Worm (Caenorhabditis elegans) whole organism, L4 larva: ENCODE measurements around the gene C33D3.3.

ENCODE experiments used
- aha-1 ChIP-seq: fragments of 150-350 bp; peaks from one replicate; lab custom pipeline; 2014; ENCODE audit warnings: missing biosample characterization, missing genetic modification characterization
- ceh-82 ChIP-seq: sonication (generic microtip); optimal IDR thresholded peaks from 2 replicates; lab custom pipeline; 2017; ENCODE audit warnings: missing biosample characterization, missing genetic modification characterization
- ctbp-1 ChIP-seq: fragments of 200-800 bp; sonication (Bioruptor generic); IDR thresholded peaks from 2 replicates; pipeline ENCODE4 v1.3.6; 2022; ENCODE audit warnings: missing genetic modification reagents, missing genetic modification characterization, missing compliant biosample characterization
- dpl-1 ChIP-seq: fragments of 150-350 bp; optimal IDR thresholded peaks from 2 replicates; lab custom pipeline; 2014; ENCODE audit warnings: missing biosample characterization, missing genetic modification reagents, missing genetic modification characterization
- egl-27 ChIP-seq: sonication (generic microtip); optimal IDR thresholded peaks from 3 replicates; lab custom pipeline; 2017; ENCODE audit warnings: missing biosample characterization, missing genetic modification reagents, missing genetic modification characterization
- hlh-11 ChIP-seq: fragments of 200-800 bp; sonication (Bioruptor generic); optimal IDR thresholded peaks from 2 replicates; lab custom pipeline; 2018; ENCODE audit warnings: mild to moderate bottlenecking, missing genetic modification characterization, missing compliant biosample characterization
- lin-1 ChIP-seq: fragments of 200-800 bp; sonication (Bioruptor generic); IDR thresholded peaks from 2 replicates; pipeline ENCODE4 v1.3.6; 2022; ENCODE audit warnings: missing genetic modification reagents, missing genetic modification characterization, missing compliant biosample characterization
- madf-5 ChIP-seq, 2 experiments: fragments of 200-800 bp; sonication (Bioruptor generic); IDR thresholded peaks; 2 replicates each; pipeline ENCODE4 v1.3.6; 2022; ENCODE audit warnings: missing compliant biosample characterization in 2 of 2, missing genetic modification characterization in 2 of 2
- nhr-25 ChIP-seq: sonication (generic microtip); optimal IDR thresholded peaks from 2 replicates; lab custom pipeline; 2017; ENCODE audit warnings: missing genetic modification characterization, mild to moderate bottlenecking, missing compliant biosample characterization, antibody characterized with exemption, moderate library complexity, borderline replicate concordance; ENCODE audit not compliant: insufficient read depth
- nhr-28 ChIP-seq: fragments of 150-350 bp; optimal IDR thresholded peaks from 2 replicates; lab custom pipeline; 2014; ENCODE audit warnings: missing biosample characterization, missing genetic modification characterization
- nhr-42 ChIP-seq: fragments of 200-800 bp; sonication (Bioruptor generic); IDR thresholded peaks from 2 replicates; pipeline ENCODE4 v1.3.6; 2022; ENCODE audit warnings: missing genetic modification characterization, missing compliant biosample characterization
- zip-2 ChIP-seq: fragments of 150-350 bp; optimal IDR thresholded peaks from 2 replicates; lab custom pipeline; 2014; ENCODE audit warnings: missing biosample characterization, missing genetic modification characterization

DNA sequence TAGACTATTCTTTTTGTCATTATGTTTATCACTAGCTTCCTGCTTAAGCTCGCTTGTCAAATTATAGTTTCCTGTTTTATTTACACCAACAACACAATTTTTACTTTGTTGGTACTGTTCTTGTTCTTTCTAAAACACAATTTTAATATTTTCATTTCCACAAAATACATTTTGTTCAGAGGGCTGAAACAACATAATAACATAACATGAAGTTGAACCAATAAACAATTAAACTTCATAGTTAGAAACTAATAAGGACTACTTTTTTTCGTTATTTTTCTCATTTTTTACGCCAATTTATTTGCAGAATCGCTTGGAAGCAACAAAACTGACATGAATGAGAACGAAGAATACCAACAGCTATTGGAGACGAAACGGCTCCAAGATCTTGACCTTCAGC lies 41.3 kb upstream of the C33D3.3 start, which contains the start of gene C39B10.3:
- TF ChIP-seq hlh-11 = no peak
- TF ChIP-seq dpl-1 (GFP tag; lab: Kevin White, UChicago) = no peak
- TF ChIP-seq egl-27 (tag; lab: Kevin White, UChicago) = no peak
- TF ChIP-seq nhr-28 (tag; lab: Kevin White, UChicago) = no peak
- TF ChIP-seq ceh-82 (tag; lab: Kevin White, UChicago) = no peak
- no peak for TF ChIP-seq aha-1
- TF ChIP-seq nhr-25 = no peak
- no peak for TF ChIP-seq lin-1
- TF ChIP-seq ctbp-1 (GFP tag; lab: Robert Waterston, UW) = no peak
- TF ChIP-seq zip-2 = no peak
- no peak for TF ChIP-seq nhr-42 (GFP tag; lab: Robert Waterston, UW)
- no peak for TF ChIP-seq madf-5 (GFP tag; IDR thresholded peaks at IDR 0.05; lab: Robert Waterston, UW)
